Worm (Caenorhabditis elegans): ENCODE data around the gene F16B12.6.

Gene F16B12.6

DNA sequence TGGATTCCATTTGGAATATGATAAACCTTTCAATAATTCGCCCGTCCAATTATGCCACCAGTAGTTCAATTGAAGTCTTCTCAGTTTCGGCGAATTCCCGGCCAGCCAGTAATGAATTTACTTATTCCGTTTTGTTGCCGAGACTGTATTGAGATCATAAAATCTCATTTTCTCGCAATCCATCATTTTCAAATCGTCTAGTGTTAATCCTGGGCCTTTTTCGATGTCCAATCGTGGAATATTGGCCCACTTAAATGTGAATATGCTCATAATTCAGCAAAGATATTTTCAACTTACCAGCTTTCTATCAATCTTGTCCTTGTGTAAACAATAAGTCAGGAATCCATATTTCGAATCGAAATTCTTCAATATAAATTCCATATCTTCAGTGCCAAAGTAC lies 50.5 kb downstream of the F16B12.6 start:
- TF ChIP-seq cnd-1 (tag; optimal IDR thresholded peaks at IDR 0.05): no peak
- no peak for TF ChIP-seq mls-2 (tag; optimal IDR thresholded peaks at IDR 0.05)

DNA sequence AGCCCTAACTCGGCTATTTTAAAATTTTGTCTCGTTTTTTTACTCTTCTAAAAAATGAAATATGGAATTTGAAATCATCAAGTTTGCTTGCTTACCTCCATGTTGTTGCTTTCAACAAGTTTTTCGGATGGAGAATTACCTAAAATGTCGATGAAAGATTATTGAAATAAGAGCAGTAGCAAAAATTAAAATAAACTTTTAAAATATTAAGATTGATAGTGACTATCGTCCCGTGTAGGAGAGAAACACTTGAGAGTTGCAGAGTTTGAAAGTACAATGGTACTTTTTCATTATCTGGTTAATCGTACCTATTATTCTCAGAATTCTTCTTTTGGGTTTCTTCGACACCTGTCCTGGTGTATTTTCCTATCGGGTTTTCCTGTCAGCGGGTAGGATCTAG lies 54.8 kb downstream of the F16B12.6 start, which contains the start of gene ceh-90:
Gene ceh-90, minus strand, starts transcription at position 101 of the 400 bp plus-strand sequence.
- no peak for TF ChIP-seq unc-62 (GFP tag; optimal IDR thresholded peaks at IDR 0.05)
- no peak for TF ChIP-seq nhr-237 (tag; optimal IDR thresholded peaks at IDR 0.05)
- no peak for TF ChIP-seq nhr-2 (tag; optimal IDR thresholded peaks at IDR 0.05)
- TF ChIP-seq snpc-4 (tag; optimal IDR thresholded peaks at IDR 0.05): no peak
- TF ChIP-seq lsy-2 (tag; optimal IDR thresholded peaks at IDR 0.05): no peak
- no peak for TF ChIP-seq sem-2 (GFP tag; optimal IDR thresholded peaks at IDR 0.05)
- no peak for TF ChIP-seq ceh-83 (GFP tag; optimal IDR thresholded peaks at IDR 0.05)
- no peak for TF ChIP-seq tbx-8 (GFP tag; optimal IDR thresholded peaks at IDR 0.05)
- no peak for TF ChIP-seq elt-1 (tag; optimal IDR thresholded peaks at IDR 0.05; ENCODE audit: borderline replicate concordance, insufficient read depth)
- TF ChIP-seq ztf-11 (tag; optimal IDR thresholded peaks at IDR 0.05): no peak
- no peak for TF ChIP-seq sptf-1 (tag; optimal IDR thresholded peaks at IDR 0.05)
- no peak for TF ChIP-seq flh-1 (GFP tag; optimal IDR thresholded peaks at IDR 0.05)
- TF ChIP-seq M03D4.4 (tag; optimal IDR thresholded peaks at IDR 0.05): no peak
